Worm (Caenorhabditis elegans): ENCODE data around the gene F31F4.1.

ce11 chrV:722889-723288, 39.0 kb downstream of the F31F4.1 start:
- no peak for TF ChIP-seq aly-1 (tag; optimal IDR thresholded peaks at IDR 0.05)
- TF ChIP-seq pes-1 (GFP tag; IDR thresholded peaks at IDR 0.05), result no peak
- no peak for TF ChIP-seq hmg-4 (GFP tag; optimal IDR thresholded peaks at IDR 0.05)
- no peak for TF ChIP-seq B0310.2 (tag; optimal IDR thresholded peaks at IDR 0.05)
- TF ChIP-seq F13C5.2 (tag; optimal IDR thresholded peaks at IDR 0.05), result no peak
- no peak for TF ChIP-seq ceh-36 (tag; optimal IDR thresholded peaks at IDR 0.05)
- TF ChIP-seq ama-1 (optimal IDR thresholded peaks at IDR 0.05), result no peak
- no peak for TF ChIP-seq tra-4 (tag; optimal IDR thresholded peaks at IDR 0.05)
- TF ChIP-seq ets-7 (tag; optimal IDR thresholded peaks at IDR 0.05), result no peak
- no peak for TF ChIP-seq tbx-11 (GFP tag; IDR thresholded peaks at IDR 0.05)
- TF ChIP-seq hnd-1 (tag; optimal IDR thresholded peaks at IDR 0.05), result no peak
